Fruit fly (Drosophila melanogaster) S2 (cell line): ENCODE data around the gene Tyler.

ENCODE experiments used
- CG8478 ChIP-seq: fragments of >200 bp; optimal IDR thresholded peaks from 2 replicates; lab custom pipeline; 2018
- CTCF ChIP-seq, 2 experiments: fragments of >200 bp; optimal IDR thresholded peaks; 2 replicates each; lab custom pipeline; 2018

dm6 chrX:19662583-19663195 lies 51.4 kb downstream of the Tyler start:
- TF ChIP-seq CG8478 (lab: Kevin White, UChicago) (no peak), CTCF (optimal IDR thresholded peaks at IDR 0.05; lab: Kevin White, UChicago) (no peak)
